Worm (Caenorhabditis elegans): ENCODE measurements around the gene soap-1.

The soap-1 gene

ce11 chrV:7231524-7231923 lies 16.8 kb upstream of the soap-1 start (continued):
- TF ChIP-seq Y56A3A.18 (GFP tag; IDR thresholded peaks at IDR 0.05) = no peak
- TF ChIP-seq ceh-91 (GFP tag; IDR thresholded peaks at IDR 0.05) = no peak
- no peak for TF ChIP-seq ZK185.1 (tag; optimal IDR thresholded peaks at IDR 0.05; ENCODE audit: poor library complexity, severe bottlenecking)
- TF ChIP-seq die-1 (tag; optimal IDR thresholded peaks at IDR 0.05) = no peak
- TF ChIP-seq C06A6.2 (GFP tag; conservative IDR thresholded peaks at IDR 0.05) = no peak

DNA sequence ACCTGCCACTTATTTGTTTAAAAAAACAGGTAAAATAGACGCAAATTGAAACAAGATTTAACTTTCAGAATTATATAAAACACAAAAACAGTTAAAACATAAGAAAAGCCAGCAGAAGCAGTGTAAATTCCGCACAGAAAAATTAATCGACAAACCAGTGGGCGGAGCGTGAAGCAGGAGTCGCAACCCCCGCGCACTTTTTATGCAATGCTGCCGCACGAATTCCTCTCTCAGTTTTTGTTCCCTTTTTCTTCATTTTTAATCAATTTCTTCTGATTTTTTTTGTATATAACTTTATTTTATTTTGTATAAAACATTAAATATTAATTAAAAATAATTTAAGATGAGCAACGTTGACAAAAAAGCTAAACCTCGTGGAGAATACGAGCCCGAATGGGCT lies 16.1 kb upstream of the soap-1 start, which contains the start of the genes gei-6 and krr-1:
TSS of gene gei-6 (minus strand) at position 2 of the 400 bp plus-strand sequence.
TSS of gene krr-1 (plus strand) at position 344 of the 400 bp plus-strand sequence.
- TF ChIP-seq madf-6 (GFP tag; IDR thresholded peaks at IDR 0.05) = peak; percentile 55; the same call in 1 of the 2 replicates
- TF ChIP-seq dpl-1 (GFP tag; optimal IDR thresholded peaks at IDR 0.05) = no peak
- TF ChIP-seq attf-5 (GFP tag; optimal IDR thresholded peaks at IDR 0.05) = peak; percentile 60
- TF ChIP-seq F57A8.1 (GFP tag; optimal IDR thresholded peaks at IDR 0.05) = no peak
- peak; percentile 9 for TF ChIP-seq ceh-27 (GFP tag; optimal IDR thresholded peaks at IDR 0.05)
- peak; percentile 42; the same call in 1 of the 2 replicates for TF ChIP-seq zfh-2 (GFP tag; conservative IDR thresholded peaks at IDR 0.05)
- no peak for TF ChIP-seq cebp-1 (GFP tag; IDR thresholded peaks at IDR 0.05)
- TF ChIP-seq cebp-1 (tag; optimal IDR thresholded peaks at IDR 0.05) = peak; percentile 51
- TF ChIP-seq egrh-3 (GFP tag; IDR thresholded peaks at IDR 0.05) = 0 out of 2 replicates have a peak, but pooled peaks have one; percentile 34
- peak; percentile 55 for TF ChIP-seq snpc-1.3 (tag; optimal IDR thresholded peaks at IDR 0.05; ENCODE audit: insufficient read depth)
- TF ChIP-seq ztf-26 (tag; optimal IDR thresholded peaks at IDR 0.05) = no peak
- TF ChIP-seq ekl-4 (GFP tag; IDR thresholded peaks at IDR 0.05) = 0 out of 2 replicates have a peak, but pooled peaks have one; percentile 36
- TF ChIP-seq mcd-1 (GFP tag; IDR thresholded peaks at IDR 0.05) = peak; percentile 65
- TF ChIP-seq attf-3 (GFP tag; conservative IDR thresholded peaks at IDR 0.05) = 0 out of 2 replicates have a peak, but pooled peaks have one; percentile 37
- TF ChIP-seq pbrm-1 (GFP tag; IDR thresholded peaks at IDR 0.05) = peak; percentile 15; the same call in 1 of the 2 replicates
- peak; percentile 52 for TF ChIP-seq ZK185.1 (tag; optimal IDR thresholded peaks at IDR 0.05; ENCODE audit: poor library complexity, severe bottlenecking)
- TF ChIP-seq nhr-179 (tag; optimal IDR thresholded peaks at IDR 0.05) = no peak
- TF ChIP-seq lin-35 (GFP tag; optimal IDR thresholded peaks at IDR 0.05) = peak in 1 of 3 experiments; percentile 53
- peak; percentile 34 for TF ChIP-seq rpc-1 (optimal IDR thresholded peaks at IDR 0.05)
- no peak for TF ChIP-seq rpc-1 (tag; optimal IDR thresholded peaks at IDR 0.05)
- peak; percentile 14 for TF ChIP-seq lin-54 (GFP tag; optimal IDR thresholded peaks at IDR 0.05)
- TF ChIP-seq tbp1 (GFP tag; optimal IDR thresholded peaks at IDR 0.05) = peak; percentile 25
- TF ChIP-seq snpc-4 (GFP tag; optimal IDR thresholded peaks at IDR 0.05) = peak; percentile 9
- TF ChIP-seq snpc-4 (tag; optimal IDR thresholded peaks at IDR 0.05) = peak in 2 of 4 experiments; percentile 2 to 17
- peak; percentile 8 for TF ChIP-seq F49E8.2 (tag; optimal IDR thresholded peaks at IDR 0.05; ENCODE audit: insufficient read depth)
- TF ChIP-seq snpc-3.4 (tag; optimal IDR thresholded peaks at IDR 0.05) = peak; percentile 62
- TF ChIP-seq snpc-1.1 (tag; optimal IDR thresholded peaks at IDR 0.05; ENCODE audit: insufficient read depth) = peak; percentile 50
- TF ChIP-seq C06A6.2 (GFP tag; conservative IDR thresholded peaks at IDR 0.05) = no peak
- no peak; the same call in 1 of the 2 replicates for TF ChIP-seq ceh-100 (GFP tag; IDR thresholded peaks at IDR 0.05)
- TF ChIP-seq F23B12.7 (tag; optimal IDR thresholded peaks at IDR 0.05; ENCODE audit: insufficient read depth) = peak; percentile 73

- 0 out of 2 replicates have a peak, but pooled peaks have one; percentile 23 for TF ChIP-seq attf-6 (GFP tag; IDR thresholded peaks at IDR 0.05)
- no peak for TF ChIP-seq attf-3 (GFP tag; conservative IDR thresholded peaks at IDR 0.05)
- 0 out of 2 replicates have a peak, but pooled peaks have one; percentile 41 for TF ChIP-seq Y56A3A.18 (GFP tag; IDR thresholded peaks at IDR 0.05)
- peak; percentile 18 for TF ChIP-seq ZK185.1 (tag; optimal IDR thresholded peaks at IDR 0.05; ENCODE audit: poor library complexity, severe bottlenecking)
Observed at ce11 chrV:7225894-7226293, 11.2 kb upstream of the soap-1 start.
